Worm (Caenorhabditis elegans): ENCODE measurements around the gene Y22D7AL.3.

Y22D7AL.3 gene

DNA sequence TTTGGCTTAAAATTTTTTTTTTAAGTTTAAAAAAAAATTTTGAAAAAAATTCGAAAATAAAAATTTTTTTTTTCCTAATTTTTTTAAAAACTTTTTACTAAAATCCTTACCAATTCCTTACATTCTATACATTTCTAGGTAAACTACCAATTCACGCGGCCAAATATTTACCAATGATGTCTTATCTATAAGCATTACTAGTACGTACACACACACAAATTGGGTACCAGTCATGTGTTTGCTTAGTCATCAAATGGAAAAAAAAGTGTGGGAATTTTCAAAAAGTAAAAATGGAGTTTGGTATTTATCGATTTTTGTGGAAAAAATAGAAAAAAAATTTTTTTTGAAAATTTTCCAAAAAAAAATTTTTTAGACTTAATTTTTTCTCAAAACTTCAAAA lies 35.3 kb downstream of the Y22D7AL.3 start, which contains the start of gene Y22D7AR.6:
TSS of gene Y22D7AR.6 (minus strand) at position 134 of the 400 bp plus-strand sequence.
- TF ChIP-seq unc-39 (tag; optimal IDR thresholded peaks at IDR 0.05) (no peak), gmeb-1 (tag; optimal IDR thresholded peaks at IDR 0.05) (no peak), fos-1 (tag; optimal IDR thresholded peaks at IDR 0.05) (no peak)

ce11 chrIII:1678671-1679070 lies 37.4 kb downstream of the Y22D7AL.3 start:
- TF ChIP-seq ztf-1 (GFP tag; conservative IDR thresholded peaks at IDR 0.05) (no peak), unc-55 (GFP tag; optimal IDR thresholded peaks at IDR 0.05) (no peak), crh-2 (tag; optimal IDR thresholded peaks at IDR 0.05) (no peak), lin-39 (tag; optimal IDR thresholded peaks at IDR 0.05) (no peak), ceh-82 (tag; optimal IDR thresholded peaks at IDR 0.05) (no peak), F13H6.1 (tag; optimal IDR thresholded peaks at IDR 0.05) (peak; percentile 9), R02D3.7 (tag; optimal IDR thresholded peaks at IDR 0.05) (no peak), ceh-16 (tag; optimal IDR thresholded peaks at IDR 0.05) (no peak)

- TF ChIP-seq R02D3.7 (tag; optimal IDR thresholded peaks at IDR 0.05), result no peak
- no peak for TF ChIP-seq lin-11 (tag; optimal IDR thresholded peaks at IDR 0.05)
- no peak for TF ChIP-seq nhr-10 (tag; optimal IDR thresholded peaks at IDR 0.05)
- TF ChIP-seq sma-3 (GFP tag; optimal IDR thresholded peaks at IDR 0.05), result no peak
- no peak for TF ChIP-seq lin-13 (GFP tag; optimal IDR thresholded peaks at IDR 0.05)
- no peak for TF ChIP-seq ama-1 (optimal IDR thresholded peaks at IDR 0.05)
- no peak for TF ChIP-seq elt-1 (tag; optimal IDR thresholded peaks at IDR 0.05)
- no peak for TF ChIP-seq aly-2 (tag; optimal IDR thresholded peaks at IDR 0.05)
- TF ChIP-seq sem-4 (tag; optimal IDR thresholded peaks at IDR 0.05), result no peak
- no peak for TF ChIP-seq unc-39 (tag; optimal IDR thresholded peaks at IDR 0.05)
- TF ChIP-seq nhr-21 (tag; optimal IDR thresholded peaks at IDR 0.05), result no peak
- TF ChIP-seq ceh-82 (tag; optimal IDR thresholded peaks at IDR 0.05), result no peak
- TF ChIP-seq ztf-4 (tag; optimal IDR thresholded peaks at IDR 0.05), result no peak
- no peak for TF ChIP-seq ztf-11 (tag; optimal IDR thresholded peaks at IDR 0.05)
These were observed 39.1 kb downstream of the Y22D7AL.3 start for ce11 chrIII:1680393-1680792.

ce11 chrIII:1680996-1681395 lies 39.7 kb downstream of the Y22D7AL.3 start:
- TF ChIP-seq C34F6.9 (tag; optimal IDR thresholded peaks at IDR 0.05), result peak; percentile 74
- peak; percentile 82 for TF ChIP-seq sem-4 (tag; optimal IDR thresholded peaks at IDR 0.05)
- no peak for TF ChIP-seq nhr-11 (tag; optimal IDR thresholded peaks at IDR 0.05)
- peak; percentile 2 for TF ChIP-seq Y55F3AM.14 (GFP tag; optimal IDR thresholded peaks at IDR 0.05)
- TF ChIP-seq snpc-4 (tag; optimal IDR thresholded peaks at IDR 0.05), result no peak
- no peak for TF ChIP-seq ztf-11 (tag; optimal IDR thresholded peaks at IDR 0.05)
- TF ChIP-seq nhr-77 (tag; optimal IDR thresholded peaks at IDR 0.05), result no peak
- TF ChIP-seq egl-27 (tag; optimal IDR thresholded peaks at IDR 0.05), result peak; percentile 85
- no peak for TF ChIP-seq R02D3.7 (tag; optimal IDR thresholded peaks at IDR 0.05)
- TF ChIP-seq elt-1 (tag; optimal IDR thresholded peaks at IDR 0.05), result no peak
- peak; percentile 96 for TF ChIP-seq fos-1 (tag; optimal IDR thresholded peaks at IDR 0.05)
- TF ChIP-seq zag-1 (tag; optimal IDR thresholded peaks at IDR 0.05), result no peak
- peak; percentile 88 for TF ChIP-seq crh-2 (tag; optimal IDR thresholded peaks at IDR 0.05)
- no peak for TF ChIP-seq ZK546.5 (tag; optimal IDR thresholded peaks at IDR 0.05)
- TF ChIP-seq ztf-1 (GFP tag; conservative IDR thresholded peaks at IDR 0.05), result no peak
- TF ChIP-seq lin-11 (tag; optimal IDR thresholded peaks at IDR 0.05), result no peak
- peak; percentile 93 for TF ChIP-seq sma-3 (GFP tag; optimal IDR thresholded peaks at IDR 0.05)
- no peak for TF ChIP-seq mdl-1 (tag; optimal IDR thresholded peaks at IDR 0.05)
- TF ChIP-seq unc-62 (GFP tag; optimal IDR thresholded peaks at IDR 0.05), result no peak
- peak; percentile 84 for TF ChIP-seq F13H6.1 (tag; optimal IDR thresholded peaks at IDR 0.05)
- TF ChIP-seq gmeb-1 (tag; optimal IDR thresholded peaks at IDR 0.05), result peak; percentile 89
- TF ChIP-seq dmd-4 (tag; optimal IDR thresholded peaks at IDR 0.05), result no peak
- TF ChIP-seq lin-13 (GFP tag; optimal IDR thresholded peaks at IDR 0.05), result peak; percentile 64
- no peak for TF ChIP-seq lin-39 (tag; optimal IDR thresholded peaks at IDR 0.05)
- no peak for TF ChIP-seq alr-1 (tag; optimal IDR thresholded peaks at IDR 0.05)
- TF ChIP-seq nhr-6 (tag; optimal IDR thresholded peaks at IDR 0.05), result peak; percentile 82
- peak; percentile 76 for TF ChIP-seq nhr-129 (tag; optimal IDR thresholded peaks at IDR 0.05)
- peak; percentile 16 to 74 for TF ChIP-seq lsy-2 (tag; optimal IDR thresholded peaks at IDR 0.05)
- TF ChIP-seq nhr-10 (tag; optimal IDR thresholded peaks at IDR 0.05), result no peak
- TF ChIP-seq elt-3 (tag; optimal IDR thresholded peaks at IDR 0.05), result no peak
- TF ChIP-seq blmp-1 (tag; optimal IDR thresholded peaks at IDR 0.05; ENCODE audit: insufficient read depth), result peak; percentile 40
- no peak for TF ChIP-seq aly-2 (tag; optimal IDR thresholded peaks at IDR 0.05)
- TF ChIP-seq nhr-21 (tag; optimal IDR thresholded peaks at IDR 0.05), result peak; percentile 88
- TF ChIP-seq unc-39 (tag; optimal IDR thresholded peaks at IDR 0.05), result no peak
- TF ChIP-seq nhr-237 (tag; optimal IDR thresholded peaks at IDR 0.05), result no peak
- peak; percentile 74 for TF ChIP-seq mab-5 (tag; optimal IDR thresholded peaks at IDR 0.05)
- no peak for TF ChIP-seq nhr-12 (tag; optimal IDR thresholded peaks at IDR 0.05)
- TF ChIP-seq mbf-1 (tag; optimal IDR thresholded peaks at IDR 0.05), result no peak
- TF ChIP-seq nhr-25 (tag; optimal IDR thresholded peaks at IDR 0.05), result peak; percentile 91
- no peak for TF ChIP-seq nhr-23 (tag; optimal IDR thresholded peaks at IDR 0.05)
- TF ChIP-seq unc-55 (GFP tag; optimal IDR thresholded peaks at IDR 0.05), result peak; percentile 65
- TF ChIP-seq ama-1 (optimal IDR thresholded peaks at IDR 0.05), result no peak
